Worm (Caenorhabditis elegans) whole organism, early embryonic: ENCODE measurements around the gene let-23.
A peak's percentile ranks its signal among the peaks of the same experiment; 100 is the strongest.

Experiments
- B0310.2 ChIP-seq: sonication (generic microtip); optimal IDR thresholded peaks from 2 replicates; lab custom pipeline; 2016; ENCODE audit warnings: mild to moderate bottlenecking, missing genetic modification characterization, missing compliant biosample characterization
- F13C5.2 ChIP-seq: sonication (generic microtip); optimal IDR thresholded peaks from 2 replicates; lab custom pipeline; 2017; ENCODE audit warnings: mild to moderate bottlenecking, missing genetic modification characterization, inconsistent platforms, missing compliant biosample characterization
- aly-1 ChIP-seq: sonication (generic microtip); optimal IDR thresholded peaks from 2 replicates; lab custom pipeline; 2016; ENCODE audit warnings: missing genetic modification characterization, missing compliant biosample characterization
- ama-1 ChIP-seq: fragments of 150-350 bp; optimal IDR thresholded peaks from 2 replicates; lab custom pipeline; 2014
- ceh-13 ChIP-seq: fragments of 200-800 bp; sonication (Bioruptor generic); optimal IDR thresholded peaks from 2 replicates; lab custom pipeline; 2018; ENCODE audit warnings: mild to moderate bottlenecking, missing genetic modification characterization, missing compliant biosample characterization
- ceh-36 ChIP-seq: sonication (generic microtip); optimal IDR thresholded peaks from 2 replicates; lab custom pipeline; 2016; ENCODE audit warnings: missing genetic modification characterization, inconsistent platforms, missing compliant biosample characterization
- ets-7 ChIP-seq: sonication (generic microtip); optimal IDR thresholded peaks from 2 replicates; lab custom pipeline; 2016; ENCODE audit warnings: missing genotype, missing genetic modification characterization, missing compliant biosample characterization
- flt-1 ChIP-seq: fragments of 200-800 bp; sonication (Bioruptor generic); IDR thresholded peaks from 2 replicates; pipeline ENCODE4 v1.3.6; 2022; ENCODE audit warnings: missing genetic modification characterization, missing compliant biosample characterization
- hmbx-1 ChIP-seq: sonication (generic microtip); optimal IDR thresholded peaks from 2 replicates; lab custom pipeline; 2016; ENCODE audit warnings: mild to moderate bottlenecking, missing genetic modification characterization, missing compliant biosample characterization
- hmg-4 ChIP-seq: fragments of 200-800 bp; sonication (Bioruptor generic); optimal IDR thresholded peaks from 2 replicates; lab custom pipeline; 2018; ENCODE audit warnings: mild to moderate bottlenecking, missing genetic modification characterization, missing compliant biosample characterization
- hnd-1 ChIP-seq: sonication (generic microtip); optimal IDR thresholded peaks from 2 replicates; lab custom pipeline; 2016; ENCODE audit warnings: missing genetic modification characterization, missing compliant biosample characterization
- pes-1 ChIP-seq: fragments of 200-800 bp; sonication (Bioruptor generic); IDR thresholded peaks from 2 replicates; pipeline ENCODE4 v1.3.6; 2022; ENCODE audit warnings: missing genetic modification reagents, missing genetic modification characterization, missing compliant biosample characterization
- scrt-1 ChIP-seq: fragments of 200-800 bp; sonication (Bioruptor generic); IDR thresholded peaks from 2 replicates; pipeline ENCODE4 v1.3.6; 2022; ENCODE audit warnings: missing genetic modification characterization, missing compliant biosample characterization
- sea-1 ChIP-seq: fragments of 200-800 bp; sonication (Bioruptor generic); conservative IDR thresholded peaks from 2 replicates; pipeline ENCODE4 v1.3.6; 2022; ENCODE audit warnings: missing genetic modification characterization, missing compliant biosample characterization
- tbx-11 ChIP-seq: fragments of 200-800 bp; sonication (Bioruptor generic); IDR thresholded peaks from 2 replicates; pipeline ENCODE4 v1.3.6; 2022; ENCODE audit warnings: missing genetic modification characterization, missing compliant biosample characterization
- tbx-37 ChIP-seq: fragments of 200-800 bp; sonication (Bioruptor generic); conservative IDR thresholded peaks from 2 replicates; pipeline ENCODE4 v1.3.6; 2022; ENCODE audit warnings: missing genetic modification reagents, missing genetic modification characterization, missing compliant biosample characterization
- tra-4 ChIP-seq: sonication (generic microtip); optimal IDR thresholded peaks from 2 replicates; lab custom pipeline; 2017; ENCODE audit warnings: missing genetic modification characterization, missing compliant biosample characterization

Gene let-23

DNA sequence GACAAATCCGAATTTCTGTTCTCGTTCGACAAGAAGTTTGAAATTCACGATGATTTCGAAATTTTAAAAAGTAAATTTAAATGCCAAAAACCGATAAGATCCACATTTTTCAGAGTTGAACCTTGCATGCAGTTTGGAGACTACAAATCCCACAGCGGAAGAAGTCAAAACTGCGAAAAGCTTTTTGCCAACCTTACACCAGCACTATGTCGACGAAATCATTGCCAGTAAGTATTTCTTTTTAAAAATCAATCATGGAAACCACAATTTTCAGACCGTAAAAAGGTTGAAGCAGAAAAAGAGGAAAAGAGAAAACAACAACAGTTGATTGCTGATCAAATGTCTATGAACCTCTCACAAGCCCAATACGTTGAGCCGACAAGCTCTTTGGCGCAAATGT, 26.5 kb upstream of the let-23 start:
- TF ChIP-seq ama-1 (lab: Kevin White, UChicago) (no peak), flt-1 (no peak), hmg-4 (GFP tag; lab: Kevin White, UChicago) (no peak), ceh-13 (GFP tag; lab: Kevin White, UChicago) (no peak), hmbx-1 (tag; lab: Kevin White, UChicago) (no peak), tbx-11 (GFP tag; lab: Robert Waterston, UW) (no peak), pes-1 (GFP tag; lab: Robert Waterston, UW) (no peak), sea-1 (GFP tag; lab: Robert Waterston, UW) (no peak), ets-7 (no peak), B0310.2 (no peak), scrt-1 (GFP tag; lab: Robert Waterston, UW) (no peak), tra-4 (tag; lab: Kevin White, UChicago) (no peak), hnd-1 (no peak), tbx-37 (GFP tag; lab: Robert Waterston, UW) (no peak), ceh-36 (no peak), F13C5.2 (no peak), aly-1 (tag; lab: Kevin White, UChicago) (no peak)

DNA sequence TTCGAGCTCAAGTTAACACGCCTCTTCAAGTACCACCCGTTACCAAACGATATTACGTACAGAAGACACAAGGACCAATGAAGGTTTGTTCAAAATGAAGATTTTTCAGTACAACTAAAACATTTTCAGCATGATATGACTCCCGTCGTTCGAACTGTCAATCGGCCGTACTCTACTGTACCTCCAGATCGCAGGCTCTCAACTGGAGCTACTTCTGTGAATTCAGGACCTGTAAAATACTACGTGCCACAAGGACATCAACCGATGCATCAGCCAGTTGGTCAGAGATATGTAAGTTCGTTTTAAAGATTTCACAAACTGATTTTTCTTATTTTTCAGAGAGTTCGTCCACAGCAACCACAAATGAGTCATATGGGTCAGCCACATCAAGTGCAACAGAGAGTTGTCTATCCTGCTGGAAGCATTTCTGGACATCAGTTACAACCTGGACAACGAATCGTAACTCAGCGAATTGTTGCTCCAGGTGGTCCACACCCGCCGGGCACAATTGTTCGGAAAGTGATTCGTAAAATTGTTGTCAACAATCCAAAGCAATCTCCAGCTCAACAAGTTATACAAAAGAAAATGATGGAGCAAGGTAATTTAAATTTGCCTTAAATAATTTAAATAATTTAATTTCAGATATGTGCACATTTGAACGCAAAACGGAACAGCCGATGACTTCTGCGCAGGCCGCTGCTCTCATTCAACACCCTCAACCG, 25.7 kb upstream of the let-23 start:
- TF ChIP-seq hmg-4 (GFP tag; lab: Kevin White, UChicago) (no peak), flt-1 (no peak), aly-1 (tag; lab: Kevin White, UChicago) (no peak)

DNA sequence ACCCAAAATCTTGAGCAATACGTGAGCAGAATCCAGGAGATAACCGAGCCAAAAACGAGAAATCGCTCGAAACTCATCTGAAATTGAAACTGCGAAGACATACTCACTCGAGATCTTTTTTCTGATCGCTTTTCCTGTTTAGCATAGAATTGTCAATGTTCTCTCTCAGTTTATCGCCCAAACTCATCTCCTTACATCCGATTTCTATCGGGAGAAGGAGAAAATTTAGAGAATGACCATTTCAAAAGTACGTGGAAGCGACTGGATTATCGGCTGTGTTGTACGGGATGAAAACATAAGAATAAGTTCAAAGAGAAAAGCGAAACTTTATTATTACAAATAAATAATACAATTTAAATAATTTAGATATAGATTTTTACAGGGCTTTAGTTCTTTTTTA, 24.5 kb upstream of the let-23 start, which contains the start of gene T23G7.2:
Gene T23G7.2 (minus strand): TSS at position 101 of the 400 bp plus-strand sequence.
- TF ChIP-seq ceh-36 (no peak), sea-1 (GFP tag; lab: Robert Waterston, UW) (no peak), hmg-4 (GFP tag; lab: Kevin White, UChicago) (no peak), hnd-1 (no peak), flt-1 (no peak), pes-1 (GFP tag; lab: Robert Waterston, UW) (no peak), aly-1 (tag; lab: Kevin White, UChicago) (no peak)

DNA sequence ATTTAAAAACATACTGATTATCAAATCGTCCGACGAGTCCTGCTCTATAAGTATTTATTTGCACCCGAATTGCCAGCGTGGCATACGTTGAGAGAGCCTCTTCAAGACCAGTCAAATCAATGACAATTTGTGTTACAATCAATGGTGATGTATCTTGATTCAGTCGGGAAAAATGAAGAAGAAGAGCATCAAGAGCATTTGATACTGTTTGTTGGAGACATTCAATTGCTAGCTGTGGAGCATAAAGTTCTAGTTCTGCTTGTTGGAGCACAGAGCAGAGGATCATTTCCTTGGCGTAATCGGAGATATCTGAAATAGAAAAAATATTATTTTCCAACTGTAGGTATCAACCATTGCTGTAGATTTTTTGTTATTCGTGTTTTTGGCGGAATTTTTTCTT, 23.8 kb upstream of the let-23 start:
- TF ChIP-seq tra-4 (tag; lab: Kevin White, UChicago) (no peak), sea-1 (GFP tag; lab: Robert Waterston, UW) (no peak), scrt-1 (GFP tag; lab: Robert Waterston, UW) (no peak), pes-1 (GFP tag; lab: Robert Waterston, UW) (no peak), hmbx-1 (tag; lab: Kevin White, UChicago) (no peak), ceh-36 (no peak), tbx-11 (GFP tag; lab: Robert Waterston, UW) (no peak), hmg-4 (GFP tag; lab: Kevin White, UChicago) (no peak), ceh-13 (GFP tag; lab: Kevin White, UChicago) (no peak), ets-7 (no peak), hnd-1 (no peak)

DNA sequence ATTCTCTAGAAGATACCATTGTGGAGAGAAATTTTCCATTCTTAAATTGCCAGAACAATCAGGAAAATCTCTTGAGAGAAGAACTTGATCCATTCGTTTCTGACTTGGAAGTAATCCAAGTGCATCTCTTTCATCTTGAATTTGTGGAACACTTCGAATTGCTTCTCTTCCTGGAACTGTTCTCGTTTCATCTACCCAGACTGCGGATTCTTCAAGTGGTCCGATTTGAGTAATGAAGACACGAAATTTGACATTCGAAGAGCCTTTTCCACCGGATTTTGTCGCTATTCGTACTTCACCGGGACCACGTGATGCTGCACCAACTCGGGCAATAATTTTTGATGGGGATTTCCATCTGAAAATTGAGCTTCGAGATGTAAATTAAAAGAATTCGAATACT, 20.8 kb upstream of the let-23 start:
- no peak for TF ChIP-seq ceh-36
- TF ChIP-seq tbx-37 (GFP tag; lab: Robert Waterston, UW) = no peak

DNA sequence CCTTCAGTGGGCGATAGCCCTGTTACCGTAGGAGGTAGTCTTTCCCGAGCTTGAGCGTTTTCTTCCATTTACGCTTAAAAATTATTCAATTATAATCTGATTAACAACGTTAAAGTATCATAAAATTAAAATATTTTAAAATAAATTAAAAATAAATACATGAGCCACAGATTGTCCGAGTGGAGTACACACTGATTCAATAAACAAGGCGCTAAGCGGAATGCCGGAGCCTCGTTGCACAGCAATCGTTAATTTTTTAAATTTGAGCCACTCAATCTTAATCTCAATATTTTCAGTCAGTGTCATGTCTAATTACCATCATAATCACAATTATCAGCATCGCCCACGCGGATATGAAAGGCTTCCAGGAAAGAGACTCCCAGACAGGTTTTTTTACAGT, 20.2 kb upstream of the let-23 start, which contains the start of the genes sec-5 and pir-1:
Gene sec-5 (minus strand): TSS at position 73 of the 400 bp plus-strand sequence.
Gene pir-1 (plus strand): TSS at position 221 of the 400 bp plus-strand sequence.
- TF ChIP-seq ceh-36 = no peak
- TF ChIP-seq F13C5.2 = peak; percentile 26

DNA sequence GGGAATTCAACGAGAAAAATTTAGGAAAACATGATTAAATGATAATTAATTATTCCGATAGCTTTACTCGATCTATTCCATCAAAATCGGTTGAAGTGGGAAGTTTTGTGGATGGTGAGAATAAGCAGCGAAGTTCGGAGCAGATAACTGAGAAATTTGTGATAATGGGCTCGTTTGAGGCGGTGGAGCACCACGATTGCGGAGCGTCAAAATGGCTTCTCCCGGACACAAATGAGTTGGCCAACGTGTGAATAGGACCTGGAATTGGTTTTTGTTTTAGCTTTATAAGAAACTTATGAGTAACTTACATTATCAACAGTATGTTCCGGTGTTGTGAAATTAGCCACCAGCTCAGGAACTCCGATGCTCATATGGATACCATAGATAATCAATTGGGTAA, 18.5 kb upstream of the let-23 start:
- TF ChIP-seq aly-1 (tag; lab: Kevin White, UChicago) = no peak
- no peak for TF ChIP-seq hmg-4 (GFP tag; lab: Kevin White, UChicago)
- TF ChIP-seq tbx-37 (GFP tag; lab: Robert Waterston, UW) = no peak
- no peak for TF ChIP-seq flt-1
- no peak for TF ChIP-seq F13C5.2
- TF ChIP-seq pes-1 (GFP tag; lab: Robert Waterston, UW) = no peak
- TF ChIP-seq ama-1 (lab: Kevin White, UChicago) = no peak
- no peak for TF ChIP-seq ceh-36

DNA sequence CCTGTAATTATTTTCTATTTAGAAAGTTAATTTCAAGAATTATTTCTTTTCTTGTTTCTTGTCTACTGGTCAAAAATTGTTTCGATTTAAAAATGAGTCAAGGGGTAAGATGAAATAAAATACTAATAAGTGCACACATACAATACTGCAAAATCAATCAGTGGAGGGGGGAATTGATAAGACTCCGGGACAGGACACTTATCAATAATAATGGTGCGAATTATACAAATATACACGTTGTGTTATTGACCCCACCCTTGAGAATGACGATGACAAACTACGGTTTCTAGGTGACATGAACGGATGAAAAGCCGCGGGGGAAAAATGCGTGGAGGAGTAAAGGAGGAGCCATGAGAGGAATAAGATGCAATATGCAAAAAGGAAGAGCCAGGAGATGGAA, 16.2 kb upstream of the let-23 start:
- no peak for TF ChIP-seq aly-1 (tag; lab: Kevin White, UChicago)
- no peak for TF ChIP-seq scrt-1 (GFP tag; lab: Robert Waterston, UW)
- no peak for TF ChIP-seq hnd-1
- no peak for TF ChIP-seq sea-1 (GFP tag; lab: Robert Waterston, UW)
- no peak for TF ChIP-seq ceh-36
- no peak for TF ChIP-seq tbx-37 (GFP tag; lab: Robert Waterston, UW)
- no peak for TF ChIP-seq ceh-13 (GFP tag; lab: Kevin White, UChicago)
- no peak for TF ChIP-seq flt-1
- no peak for TF ChIP-seq tra-4 (tag; lab: Kevin White, UChicago)
- TF ChIP-seq B0310.2 = no peak
- no peak for TF ChIP-seq ama-1 (lab: Kevin White, UChicago)
- no peak for TF ChIP-seq hmg-4 (GFP tag; lab: Kevin White, UChicago)
- TF ChIP-seq tbx-11 (GFP tag; lab: Robert Waterston, UW) = no peak
- no peak for TF ChIP-seq pes-1 (GFP tag; lab: Robert Waterston, UW)
- no peak for TF ChIP-seq ets-7
- TF ChIP-seq F13C5.2 = no peak
- no peak for TF ChIP-seq hmbx-1 (tag; lab: Kevin White, UChicago)
